Fruit fly (Drosophila melanogaster) whole organism, embryonic: ENCODE results near the gene RpS28b.
A peak's percentile ranks its signal among the peaks of the same experiment; 100 is the strongest.

Experiments used
- Asciz ChIP-seq: fragments of 200-800 bp; sonication (Bioruptor generic); optimal IDR thresholded peaks from 2 replicates; lab custom pipeline; 2017; ENCODE audit warnings: missing biosample characterization, mild to moderate bottlenecking, missing genetic modification characterization, missing genetic modification reagents
- CG10321 ChIP-seq: fragments of 200-800 bp; sonication (Bioruptor generic); IDR thresholded peaks from 2 replicates; pipeline ENCODE4 v1.3.6; 2022; ENCODE audit warnings: missing biosample characterization, missing genetic modification characterization
- CG10979 ChIP-seq: fragments of 200-800 bp; sonication (Bioruptor generic); optimal IDR thresholded peaks from 2 replicates; lab custom pipeline; 2018; ENCODE audit warnings: missing biosample characterization, mild to moderate bottlenecking, missing genetic modification characterization, moderate library complexity
- CG11560 ChIP-seq: fragments of 200-800 bp; sonication (Bioruptor generic); IDR thresholded peaks from 3 replicates; pipeline ENCODE4 v1.3.6; 2022; ENCODE audit warnings: missing biosample characterization, missing genetic modification characterization
- CG13775 ChIP-seq: fragments of 200-800 bp; sonication (Bioruptor generic); optimal IDR thresholded peaks from 3 replicates; lab custom pipeline; 2017; ENCODE audit warnings: missing biosample characterization, mild to moderate bottlenecking, missing genetic modification characterization
- CG15011 ChIP-seq: fragments of 200-800 bp; sonication (Bioruptor generic); optimal IDR thresholded peaks from 3 replicates; lab custom pipeline; 2018; ENCODE audit warnings: missing biosample characterization, mild to moderate bottlenecking, missing genetic modification characterization
- CG1603 ChIP-seq: fragments of 200-800 bp; sonication (Bioruptor generic); optimal IDR thresholded peaks from 2 replicates; lab custom pipeline; 2019; ENCODE audit warnings: missing biosample characterization, mild to moderate bottlenecking, missing genetic modification characterization, moderate library complexity
- CG17829 ChIP-seq: fragments of 200-800 bp; optimal IDR thresholded peaks from 2 replicates; lab custom pipeline; 2019; ENCODE audit warnings: missing biosample characterization, mild to moderate bottlenecking, missing genetic modification characterization, moderate library complexity
- CG34422 ChIP-seq: fragments of 200-800 bp; sonication (Bioruptor generic); IDR thresholded peaks from 3 replicates; pipeline ENCODE4 v1.3.6; 2022; ENCODE audit warnings: missing biosample characterization, missing genetic modification characterization
- CG4360 ChIP-seq: fragments of 200-800 bp; sonication (Bioruptor generic); IDR thresholded peaks from 2 replicates; pipeline ENCODE4 v1.3.6; 2022; ENCODE audit warnings: missing biosample characterization, missing genetic modification characterization
- CG6689 ChIP-seq: fragments of 200-800 bp; sonication (Bioruptor generic); IDR thresholded peaks from 2 replicates; pipeline ENCODE4 v1.3.6; 2022; ENCODE audit warnings: missing biosample characterization, missing genetic modification characterization
- CG7357 ChIP-seq: fragments of 200-800 bp; sonication (Bioruptor generic); IDR thresholded peaks from 3 replicates; pipeline ENCODE4 v1.3.6; 2022; ENCODE audit warnings: missing biosample characterization, missing genetic modification characterization
- CG7963 ChIP-seq: fragments of 200-800 bp; sonication (Bioruptor generic); IDR thresholded peaks from 3 replicates; pipeline ENCODE4 v1.3.6; 2022; ENCODE audit warnings: missing biosample characterization, missing genetic modification characterization; ENCODE audit not compliant: partially characterized antibody
- CG9437 ChIP-seq: fragments of 200-800 bp; sonication (Bioruptor generic); optimal IDR thresholded peaks from 2 replicates; lab custom pipeline; 2018; ENCODE audit warnings: missing biosample characterization, mild to moderate bottlenecking, missing genetic modification characterization
- Dad ChIP-seq: fragments of 200-800 bp; sonication (Bioruptor generic); optimal IDR thresholded peaks from 3 replicates; lab custom pipeline; 2016; ENCODE audit warnings: missing biosample characterization, missing genetic modification characterization
- Dbx ChIP-seq: fragments of 200-800 bp; sonication (Bioruptor generic); IDR thresholded peaks from 3 replicates; pipeline ENCODE4 v1.3.6; 2022; ENCODE audit warnings: missing biosample characterization, missing genetic modification characterization
- Dek ChIP-seq: fragments of 200-800 bp; sonication (Bioruptor generic); optimal IDR thresholded peaks from 3 replicates; lab custom pipeline; 2019; ENCODE audit warnings: missing biosample characterization, mild to moderate bottlenecking, missing genetic modification characterization, moderate library complexity
- Drgx ChIP-seq: fragments of 200-800 bp; sonication (Bioruptor generic); IDR thresholded peaks from 2 replicates; pipeline ENCODE4 v1.3.6; 2022; ENCODE audit warnings: missing biosample characterization, missing genetic modification characterization
- Ets65A ChIP-seq: fragments of 200-800 bp; sonication (Bioruptor generic); peaks from one replicate; lab custom pipeline; 2016; ENCODE audit warnings: missing biosample characterization, missing genetic modification characterization
- Fer2 ChIP-seq: fragments of 200-800 bp; sonication (Bioruptor generic); optimal IDR thresholded peaks from 2 replicates; lab custom pipeline; 2018; ENCODE audit warnings: missing biosample characterization, mild to moderate bottlenecking, missing genetic modification characterization, moderate library complexity
- Hr3 ChIP-seq: fragments of 200-800 bp; sonication (Bioruptor generic); optimal IDR thresholded peaks from 3 replicates; lab custom pipeline; 2016; ENCODE audit warnings: missing biosample characterization, missing genetic modification characterization
- Jarid2 ChIP-seq: fragments of 200-800 bp; sonication (Bioruptor generic); optimal IDR thresholded peaks from 3 replicates; lab custom pipeline; 2017; ENCODE audit warnings: mild to moderate bottlenecking, missing biosample characterization, missing genetic modification reagents, missing genetic modification characterization
- Mrtf ChIP-seq: fragments of 200-800 bp; sonication (Bioruptor generic); IDR thresholded peaks from 3 replicates; pipeline ENCODE4 v1.3.6; 2022; ENCODE audit warnings: missing biosample characterization, missing genetic modification characterization
- Nf-YC ChIP-seq: fragments of 200-800 bp; optimal IDR thresholded peaks from 3 replicates; lab custom pipeline; 2019; ENCODE audit warnings: missing biosample characterization, mild to moderate bottlenecking, missing genetic modification characterization, moderate library complexity
- Sox102F ChIP-seq: fragments of 200-800 bp; sonication (Bioruptor generic); optimal IDR thresholded peaks from 2 replicates; lab custom pipeline; 2018; ENCODE audit warnings: missing biosample characterization, mild to moderate bottlenecking, missing genetic modification characterization, moderate library complexity
- YL-1 ChIP-seq: fragments of 200-800 bp; sonication (Bioruptor generic); optimal IDR thresholded peaks from 3 replicates; lab custom pipeline; 2017; ENCODE audit warnings: missing biosample characterization, mild to moderate bottlenecking, missing genetic modification characterization
- abd-A ChIP-seq: fragments of 200-800 bp; sonication (Bioruptor generic); optimal IDR thresholded peaks from 3 replicates; lab custom pipeline; 2019; ENCODE audit warnings: missing biosample characterization, mild to moderate bottlenecking, missing genetic modification characterization, moderate library complexity
- ap ChIP-seq: fragments of 200-800 bp; sonication (Bioruptor generic); IDR thresholded peaks from 2 replicates; pipeline ENCODE4 v1.3.6; 2022; ENCODE audit warnings: missing biosample characterization, missing genetic modification characterization
- ase ChIP-seq: fragments of 200-800 bp; sonication (Bioruptor generic); IDR thresholded peaks from 3 replicates; pipeline ENCODE4 v1.3.6; 2022; ENCODE audit warnings: missing biosample characterization, missing genetic modification characterization
- bsh ChIP-seq, 2 experiments: fragments of 200-800 bp; sonication (Bioruptor generic); optimal IDR thresholded peaks; 2 replicates each; lab custom pipeline; 2017 to 2018; ENCODE audit warnings: mild to moderate bottlenecking in 2 of 2, missing biosample characterization in 2 of 2, missing genetic modification characterization in 2 of 2, moderate library complexity in 1 of 2
- cas ChIP-seq: fragments of 200-800 bp; sonication (Bioruptor generic); IDR thresholded peaks from 2 replicates; pipeline ENCODE4 v1.3.6; 2022; ENCODE audit warnings: missing biosample characterization, missing genetic modification characterization
- chm ChIP-seq: fragments of 200-800 bp; sonication (Bioruptor generic); IDR thresholded peaks from 2 replicates; pipeline ENCODE4 v1.3.6; 2022; ENCODE audit warnings: missing biosample characterization, missing genetic modification characterization
- da ChIP-seq: fragments of 200-800 bp; sonication (Bioruptor generic); optimal IDR thresholded peaks from 2 replicates; lab custom pipeline; 2016; ENCODE audit warnings: missing biosample characterization, missing genetic modification characterization
- dpn ChIP-seq, 2 experiments: fragments of 200-800 bp; sonication (Bioruptor generic); optimal IDR thresholded peaks; 3 replicates each; lab custom pipeline; 2016; ENCODE audit warnings: missing biosample characterization in 2 of 2, missing genetic modification characterization in 2 of 2
- esg ChIP-seq: fragments of 200-800 bp; sonication (Bioruptor generic); conservative IDR thresholded peaks from 2 replicates; pipeline ENCODE4 v1.3.6; 2022; ENCODE audit warnings: missing biosample characterization, missing genetic modification characterization
- fd102C ChIP-seq: fragments of 200-800 bp; sonication (Bioruptor generic); optimal IDR thresholded peaks from 2 replicates; lab custom pipeline; 2018; ENCODE audit warnings: missing biosample characterization, mild to moderate bottlenecking, missing genetic modification characterization, moderate library complexity
- ftz-f1 ChIP-seq: fragments of 200-800 bp; sonication (Bioruptor generic); optimal IDR thresholded peaks from 2 replicates; lab custom pipeline; 2016; ENCODE audit warnings: missing biosample characterization, missing genetic modification characterization
- hkb ChIP-seq, 2 experiments: fragments of 200-800 bp in 1 of 2; fragments of >200 bp in 1 of 2; sonication (Bioruptor generic) in 1 of 2; IDR thresholded peaks in 1 of 2; optimal IDR thresholded peaks in 1 of 2; 2 replicates each; pipeline versions ENCODE4 v1.3.6 to Lab custom; 2017 to 2022; ENCODE audit warnings: missing biosample characterization in 1 of 2, missing genetic modification characterization in 1 of 2
- jumu ChIP-seq: fragments of 200-800 bp; sonication (Bioruptor generic); optimal IDR thresholded peaks from 3 replicates; lab custom pipeline; 2016; ENCODE audit warnings: missing biosample characterization, missing genetic modification characterization
- lilli ChIP-seq: fragments of 200-800 bp; sonication (Bioruptor generic); optimal IDR thresholded peaks from 3 replicates; lab custom pipeline; 2016; ENCODE audit warnings: missing biosample characterization, missing genetic modification characterization
- lov ChIP-seq, 2 experiments: fragments of 200-800 bp in 1 of 2; fragments of >200 bp in 1 of 2; sonication (Bioruptor generic) in 1 of 2; IDR thresholded peaks in 1 of 2; optimal IDR thresholded peaks in 1 of 2; 2 replicates in 1 of 2; 3 replicates in 1 of 2; pipeline versions ENCODE4 v1.3.6 to Lab custom; 2017 to 2022; ENCODE audit warnings: missing biosample characterization in 1 of 2, missing genetic modification characterization in 1 of 2
- luna ChIP-seq: fragments of 200-800 bp; sonication (Bioruptor generic); optimal IDR thresholded peaks from 2 replicates; lab custom pipeline; 2016; ENCODE audit warnings: missing biosample characterization, missing genetic modification characterization
- odd ChIP-seq: fragments of 200-800 bp; sonication (Bioruptor generic); optimal IDR thresholded peaks from 2 replicates; lab custom pipeline; 2017; ENCODE audit warnings: missing biosample characterization, mild to moderate bottlenecking, missing genetic modification characterization
- org-1 ChIP-seq: fragments of 200-800 bp; sonication (Bioruptor generic); optimal IDR thresholded peaks from 2 replicates; lab custom pipeline; 2017; ENCODE audit warnings: missing biosample characterization, missing genetic modification characterization
- pros ChIP-seq: fragments of 200-800 bp; sonication (Bioruptor generic); optimal IDR thresholded peaks from 3 replicates; lab custom pipeline; 2019; ENCODE audit warnings: missing biosample characterization, mild to moderate bottlenecking, missing genetic modification characterization, moderate library complexity
- pzg ChIP-seq: fragments of 200-800 bp; sonication (Bioruptor generic); optimal IDR thresholded peaks from 3 replicates; lab custom pipeline; 2018; ENCODE audit warnings: missing biosample characterization, mild to moderate bottlenecking, missing genetic modification characterization, moderate library complexity
- ro ChIP-seq: fragments of 200-800 bp; sonication (Bioruptor generic); IDR thresholded peaks from 2 replicates; pipeline ENCODE4 v1.3.6; 2022; ENCODE audit warnings: missing biosample characterization, missing genetic modification characterization
- seq ChIP-seq: fragments of 200-800 bp; sonication (Bioruptor generic); IDR thresholded peaks from 2 replicates; pipeline ENCODE4 v1.3.6; 2022; ENCODE audit warnings: missing biosample characterization, missing genetic modification characterization
- zen ChIP-seq: fragments of 200-800 bp; sonication (Bioruptor generic); optimal IDR thresholded peaks from 3 replicates; lab custom pipeline; 2018; ENCODE audit warnings: missing biosample characterization, mild to moderate bottlenecking, missing genetic modification characterization, moderate library complexity
- zfh2 ChIP-seq: fragments of 200-800 bp; sonication (Bioruptor generic); optimal IDR thresholded peaks from 2 replicates; lab custom pipeline; 2016; ENCODE audit warnings: missing biosample characterization, missing genetic modification characterization

RpS28b gene

DNA sequence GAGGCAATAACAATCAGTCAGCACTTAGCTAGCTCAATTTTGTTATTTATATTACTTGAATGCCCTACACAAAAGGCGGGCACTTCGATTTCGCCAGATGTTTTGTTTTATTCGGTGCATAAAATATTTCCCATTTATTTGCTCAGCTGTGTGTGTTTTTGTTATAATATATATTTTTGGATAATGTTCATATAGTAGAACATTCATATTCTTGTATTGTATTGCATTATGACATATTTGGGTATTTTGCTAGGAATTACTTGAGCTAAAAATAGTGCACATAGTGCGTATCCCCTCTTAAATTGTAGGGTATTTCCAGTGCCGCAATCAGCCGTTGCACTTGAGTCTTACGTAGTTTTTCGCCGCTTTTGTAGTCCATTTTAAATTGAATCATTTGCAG is 35.5 kb downstream of the RpS28b start (continued):
- TF ChIP-seq abd-A (tag; lab: Kevin White, UChicago) (no peak), CG10321 (no peak), zen (tag; lab: Kevin White, UChicago) (no peak), CG11560 (no peak), Hr3 (GFP tag; lab: Kevin White, UChicago) (peak; percentile 22), pros (no peak), da (GFP tag; lab: Kevin White, UChicago) (no peak), ase (GFP tag; lab: Robert Waterston, UW) (0 out of 3 replicates have a peak, but pooled peaks have one; percentile 21), Asciz (GFP tag; lab: Kevin White, UChicago) (peak; percentile 51), CG7963 (no peak), Fer2 (tag; lab: Kevin White, UChicago) (peak; percentile 30), hkb (optimal IDR thresholded peaks at IDR 0.05; lab: Kevin White, UChicago) (no peak), hkb (GFP tag; IDR thresholded peaks at IDR 0.05; lab: Robert Waterston, UW) (peak; percentile 66), bsh (GFP tag; optimal IDR thresholded peaks at IDR 0.05; lab: Kevin White, UChicago) (peak in 1 of 2 experiments; percentile 48), pzg (GFP tag; lab: Kevin White, UChicago) (no peak), Sox102F (GFP tag; lab: Kevin White, UChicago) (peak; percentile 73), jumu (no peak), YL-1 (no peak), Mrtf (GFP tag; lab: Robert Waterston, UW) (peak; percentile 47; the same call in 1 of the 3 replicates), Ets65A (GFP tag; lab: Kevin White, UChicago) (peak; percentile 90), ap (GFP tag; lab: Robert Waterston, UW) (no peak; the same call in 1 of the 2 replicates), CG6689 (GFP tag; lab: Robert Waterston, UW) (peak; percentile 55), lov (optimal IDR thresholded peaks at IDR 0.05; lab: Kevin White, UChicago) (no peak), lov (GFP tag; IDR thresholded peaks at IDR 0.05; lab: Robert Waterston, UW) (no peak), cas (GFP tag; lab: Robert Waterston, UW) (no peak), zfh2 (peak; percentile 20), esg (GFP tag; lab: Robert Waterston, UW) (peak; percentile 29; the same call in 1 of the 2 replicates), Dad (no peak), chm (GFP tag; lab: Robert Waterston, UW) (no peak), fd102C (GFP tag; lab: Kevin White, UChicago) (no peak), CG10979 (tag; lab: Kevin White, UChicago) (peak; percentile 41), CG13775 (GFP tag; lab: Kevin White, UChicago) (peak; percentile 6), Drgx (peak; percentile 38; the same call in 1 of the 2 replicates), CG15011 (peak; percentile 19), CG4360 (GFP tag; lab: Robert Waterston, UW) (no peak), odd (GFP tag; lab: Kevin White, UChicago) (peak; percentile 36), luna (GFP tag; lab: Kevin White, UChicago) (no peak), Jarid2 (GFP tag; lab: Kevin White, UChicago) (no peak), CG17829 (tag; lab: Kevin White, UChicago) (peak; percentile 26), org-1 (peak; percentile 43), lilli (GFP tag; lab: Kevin White, UChicago) (peak; percentile 53), dpn (GFP tag; optimal IDR thresholded peaks at IDR 0.05; lab: Kevin White, UChicago) (peak in 1 of 2 experiments; percentile 43), Dbx (GFP tag; lab: Robert Waterston, UW) (peak; percentile 50; the same call in 1 of the 3 replicates), Nf-YC (peak; percentile 39), CG7357 (GFP tag; lab: Robert Waterston, UW) (0 out of 3 replicates have a peak, but pooled peaks have one; percentile 21), CG1603 (peak; percentile 40), seq (peak; percentile 44; the same call in 1 of the 2 replicates), ro (GFP tag; lab: Robert Waterston, UW) (no peak), CG34422 (no peak), ftz-f1 (GFP tag; lab: Kevin White, UChicago) (no peak), Dek (peak; percentile 28), CG9437 (GFP tag; lab: Kevin White, UChicago) (peak; percentile 67)
